Fruit fly (Drosophila melanogaster): ENCODE results near the gene CG33169.

CG33169 gene

DNA sequence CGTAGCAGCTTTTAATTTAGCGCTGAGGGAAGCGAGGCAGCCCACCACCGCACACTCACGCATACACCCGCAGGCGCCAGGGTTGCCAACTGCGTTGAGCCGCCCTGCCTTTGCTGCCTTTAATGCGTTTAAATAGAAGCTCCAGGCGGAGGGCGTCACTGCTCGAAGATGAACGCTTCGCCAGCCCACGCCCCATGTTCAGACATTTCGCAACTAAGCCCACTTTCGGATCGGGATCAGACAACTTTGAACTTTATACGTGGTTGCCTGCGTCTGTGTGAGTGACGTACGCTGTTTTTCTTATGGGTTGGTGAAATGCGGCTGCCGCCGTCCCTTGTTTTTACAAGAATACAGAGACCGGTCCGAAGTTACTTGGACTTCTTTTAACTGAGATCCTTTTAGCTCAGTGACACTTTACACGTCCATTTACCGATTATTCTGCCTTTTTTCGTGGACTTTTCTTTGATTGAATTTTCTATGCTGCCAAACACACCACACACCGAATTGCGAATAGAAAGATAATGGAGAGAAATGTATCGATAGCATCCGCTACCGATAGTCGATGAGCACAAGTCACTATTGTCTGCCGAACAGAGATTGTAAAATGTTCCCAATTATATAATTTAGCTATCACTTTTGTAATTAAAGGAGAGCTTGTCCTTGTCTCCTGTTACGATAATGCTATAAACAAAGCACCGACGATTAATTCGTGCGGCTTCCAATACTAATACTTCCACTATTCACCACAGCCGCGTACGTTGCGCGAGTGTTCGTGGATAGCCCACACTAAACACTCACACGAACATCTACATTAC is 7.6 kb downstream of the CG33169 start (continued):
- TF ChIP-seq hbn (GFP tag; IDR thresholded peaks at IDR 0.05; ENCODE audit: partially characterized antibody): peak; percentile 37
- TF ChIP-seq CG13894 (tag; optimal IDR thresholded peaks at IDR 0.05): peak; percentile 42
- TF ChIP-seq ssp (GFP tag; IDR thresholded peaks at IDR 0.05): no peak
- TF ChIP-seq sisA (GFP tag; IDR thresholded peaks at IDR 0.05): no peak
- TF ChIP-seq Rx (GFP tag; IDR thresholded peaks at IDR 0.05): no peak
- peak; percentile 11; the same call in 1 of the 2 replicates for TF ChIP-seq lmd (GFP tag; IDR thresholded peaks at IDR 0.05)
- no peak for TF ChIP-seq CG17802 (tag; optimal IDR thresholded peaks at IDR 0.05)
- no peak for TF ChIP-seq Spps (tag; optimal IDR thresholded peaks at IDR 0.05)
- no peak for TF ChIP-seq CG2202 (tag; optimal IDR thresholded peaks at IDR 0.05)
- TF ChIP-seq CG33557 (GFP tag; optimal IDR thresholded peaks at IDR 0.05): no peak
- TF ChIP-seq CG11456 (GFP tag; IDR thresholded peaks at IDR 0.05): 0 out of 3 replicates have a peak, but pooled peaks have one; percentile 21
- no peak for TF ChIP-seq CG16863 (GFP tag; optimal IDR thresholded peaks at IDR 0.05)
- no peak for TF ChIP-seq lilli (GFP tag; optimal IDR thresholded peaks at IDR 0.05)
- no peak for TF ChIP-seq pho (GFP tag; optimal IDR thresholded peaks at IDR 0.05)
- no peak for TF ChIP-seq CG8924 (tag; optimal IDR thresholded peaks at IDR 0.05)
- TF ChIP-seq bigmax (GFP tag; optimal IDR thresholded peaks at IDR 0.05): no peak
- TF ChIP-seq CG17328 (GFP tag; IDR thresholded peaks at IDR 0.05): no peak
- no peak for TF ChIP-seq CG6175 (GFP tag; IDR thresholded peaks at IDR 0.05)
- no peak for TF ChIP-seq CG17829 (tag; optimal IDR thresholded peaks at IDR 0.05)
- TF ChIP-seq CHES-1-like (GFP tag; optimal IDR thresholded peaks at IDR 0.05): peak; percentile 35
- peak; percentile 24 for TF ChIP-seq Hsf (GFP tag; optimal IDR thresholded peaks at IDR 0.05)
- no peak for TF ChIP-seq NC2α (GFP tag; optimal IDR thresholded peaks at IDR 0.05)
- TF ChIP-seq Hr3 (GFP tag; optimal IDR thresholded peaks at IDR 0.05): no peak
- TF ChIP-seq CG4282 (GFP tag; optimal IDR thresholded peaks at IDR 0.05): peak; percentile 5
- no peak for TF ChIP-seq CG1233 (GFP tag; optimal IDR thresholded peaks at IDR 0.05)
- peak; percentile 38; the same call in 1 of the 2 replicates for TF ChIP-seq Ptx1 (GFP tag; IDR thresholded peaks at IDR 0.05)
- no peak for TF ChIP-seq CG11093 (GFP tag; IDR thresholded peaks at IDR 0.05)
- no peak for TF ChIP-seq p53 (GFP tag; optimal IDR thresholded peaks at IDR 0.05)
- TF ChIP-seq Stat92E (GFP tag; optimal IDR thresholded peaks at IDR 0.05): no peak
- no peak for TF ChIP-seq CG2889 (GFP tag; IDR thresholded peaks at IDR 0.05)
- TF ChIP-seq tup (GFP tag; optimal IDR thresholded peaks at IDR 0.05): no peak
- no peak for TF ChIP-seq dan (GFP tag; IDR thresholded peaks at IDR 0.05)
- TF ChIP-seq CG7786 (GFP tag; optimal IDR thresholded peaks at IDR 0.05): peak; percentile 33
- TF ChIP-seq CG4820 (GFP tag; optimal IDR thresholded peaks at IDR 0.05): no peak
- TF ChIP-seq Bteb2 (GFP tag; optimal IDR thresholded peaks at IDR 0.05): no peak
- TF ChIP-seq Tbp (GFP tag; optimal IDR thresholded peaks at IDR 0.05): no peak
- TF ChIP-seq dmrt99B (tag; optimal IDR thresholded peaks at IDR 0.05): no peak
- TF ChIP-seq CG7271 (tag; optimal IDR thresholded peaks at IDR 0.05): no peak
- TF ChIP-seq D19A (tag; optimal IDR thresholded peaks at IDR 0.05): no peak
- TF ChIP-seq dm (GFP tag; optimal IDR thresholded peaks at IDR 0.05): no peak
- no peak for TF ChIP-seq pum (GFP tag; optimal IDR thresholded peaks at IDR 0.05)
- TF ChIP-seq crol (GFP tag; IDR thresholded peaks at IDR 0.05): no peak
- no peak for TF ChIP-seq ap (GFP tag; IDR thresholded peaks at IDR 0.05)
- TF ChIP-seq odd (GFP tag; optimal IDR thresholded peaks at IDR 0.05): no peak
- TF ChIP-seq Dfd (GFP tag; optimal IDR thresholded peaks at IDR 0.05): no peak
- no peak for TF ChIP-seq kay (GFP tag; optimal IDR thresholded peaks at IDR 0.05)
- no peak for TF ChIP-seq CG3065 (GFP tag; optimal IDR thresholded peaks at IDR 0.05)
- TF ChIP-seq bab2 (GFP tag; optimal IDR thresholded peaks at IDR 0.05): peak; percentile 4
- TF ChIP-seq CG8089 (GFP tag; optimal IDR thresholded peaks at IDR 0.05): no peak
- TF ChIP-seq schlank (tag; optimal IDR thresholded peaks at IDR 0.05): no peak
- peak in 1 of 2 experiments; percentile 73 for TF ChIP-seq Pdp1 (GFP tag; optimal IDR thresholded peaks at IDR 0.05)
